Worm (Caenorhabditis elegans) whole organism, mixed stage, embryonic: ENCODE measurements around the gene ser-6.

ENCODE experiments used
- M03D4.4 ChIP-seq: sonication (generic microtip); optimal IDR thresholded peaks from 2 replicates; lab custom pipeline; 2017; ENCODE audit warnings: mild to moderate bottlenecking, missing genetic modification characterization, missing compliant biosample characterization
- blmp-1 ChIP-seq: fragments of 150-350 bp; optimal IDR thresholded peaks from 2 replicates; lab custom pipeline; 2014; ENCODE audit warnings: missing biosample characterization, missing genetic modification characterization
- ceh-39 ChIP-seq: fragments of 150-350 bp; optimal IDR thresholded peaks from 2 replicates; lab custom pipeline; 2014; ENCODE audit warnings: missing biosample characterization, missing genetic modification characterization
- ceh-43 ChIP-seq: fragments of 200-800 bp; sonication (Bioruptor generic); optimal IDR thresholded peaks from 2 replicates; lab custom pipeline; 2018; ENCODE audit warnings: mild to moderate bottlenecking, missing genetic modification characterization, moderate library complexity, missing compliant biosample characterization
- ceh-83 ChIP-seq: fragments of 200-800 bp; sonication (Bioruptor generic); optimal IDR thresholded peaks from 2 replicates; lab custom pipeline; 2018; ENCODE audit warnings: mild to moderate bottlenecking, missing genetic modification characterization, missing compliant biosample characterization
- ces-1 ChIP-seq: fragments of 150-350 bp; optimal IDR thresholded peaks from 2 replicates; lab custom pipeline; 2014; ENCODE audit warnings: missing biosample characterization, missing genetic modification reagents, missing genetic modification characterization
- cnd-1 ChIP-seq: fragments of 200-800 bp; sonication (Bioruptor generic); optimal IDR thresholded peaks from 2 replicates; lab custom pipeline; 2018; ENCODE audit warnings: mild to moderate bottlenecking, missing genetic modification characterization, missing compliant biosample characterization
- drap-1 ChIP-seq: fragments of 200-800 bp; sonication (Bioruptor generic); optimal IDR thresholded peaks from 3 replicates; lab custom pipeline; 2018; ENCODE audit warnings: mild to moderate bottlenecking, missing genetic modification characterization, missing compliant biosample characterization
- elt-1 ChIP-seq: sonication (generic microtip); optimal IDR thresholded peaks from 2 replicates; lab custom pipeline; 2017; ENCODE audit warnings: missing genetic modification characterization, mild to moderate bottlenecking, missing compliant biosample characterization, antibody characterized with exemption, moderate library complexity, borderline replicate concordance; ENCODE audit not compliant: insufficient read depth
- elt-3 ChIP-seq: fragments of 150-350 bp; optimal IDR thresholded peaks from 2 replicates; lab custom pipeline; 2014; ENCODE audit warnings: missing biosample characterization, missing genetic modification characterization
- ham-2 ChIP-seq: fragments of 200-800 bp; sonication (Bioruptor generic); optimal IDR thresholded peaks from 2 replicates; lab custom pipeline; 2018; ENCODE audit warnings: mild to moderate bottlenecking, missing genetic modification characterization, missing compliant biosample characterization
- lin-13 ChIP-seq: fragments of 150-350 bp; optimal IDR thresholded peaks from 2 replicates; lab custom pipeline; 2014; ENCODE audit warnings: missing biosample characterization, missing genetic modification characterization
- lin-32 ChIP-seq: fragments of 200-800 bp; sonication (Bioruptor generic); optimal IDR thresholded peaks from 2 replicates; lab custom pipeline; 2018; ENCODE audit warnings: mild to moderate bottlenecking, missing genetic modification characterization, missing compliant biosample characterization
- lsy-2 ChIP-seq: fragments of 150-350 bp; optimal IDR thresholded peaks from 2 replicates; lab custom pipeline; 2014; ENCODE audit warnings: missing biosample characterization, missing genetic modification characterization
- mab-5 ChIP-seq: fragments of 150-350 bp; optimal IDR thresholded peaks from 2 replicates; lab custom pipeline; 2014; ENCODE audit warnings: missing biosample characterization, missing genetic modification characterization
- mep-1 ChIP-seq: fragments of 150-350 bp; optimal IDR thresholded peaks from 2 replicates; lab custom pipeline; 2017; ENCODE audit warnings: missing biosample characterization, missing genetic modification reagents, missing genetic modification characterization, inconsistent platforms
- mls-2 ChIP-seq: sonication (generic microtip); optimal IDR thresholded peaks from 2 replicates; lab custom pipeline; 2016; ENCODE audit warnings: mild to moderate bottlenecking, missing genetic modification characterization, moderate library complexity, missing compliant biosample characterization
- nhr-12 ChIP-seq: fragments of 150-350 bp; optimal IDR thresholded peaks from 2 replicates; lab custom pipeline; 2014; ENCODE audit warnings: missing biosample characterization, missing genetic modification characterization
- nhr-2 ChIP-seq: fragments of 150-350 bp; optimal IDR thresholded peaks from 2 replicates; lab custom pipeline; 2014; ENCODE audit warnings: missing biosample characterization, missing genetic modification characterization
- nhr-237 ChIP-seq: fragments of 150-350 bp; optimal IDR thresholded peaks from 2 replicates; lab custom pipeline; 2014; ENCODE audit warnings: missing biosample characterization, missing genetic modification characterization
- nhr-28 ChIP-seq: fragments of 150-350 bp; optimal IDR thresholded peaks from 2 replicates; lab custom pipeline; 2014; ENCODE audit warnings: missing biosample characterization, missing genetic modification characterization
- nhr-76 ChIP-seq: sonication (generic microtip); optimal IDR thresholded peaks from 2 replicates; lab custom pipeline; 2017; ENCODE audit warnings: missing biosample characterization, missing genetic modification characterization
- pha-4 ChIP-seq: fragments of 150-350 bp; optimal IDR thresholded peaks from 2 replicates; lab custom pipeline; 2018; ENCODE audit warnings: missing biosample characterization, missing genetic modification reagents, missing genetic modification characterization
- sem-2 ChIP-seq: fragments of 200-800 bp; sonication (Bioruptor generic); optimal IDR thresholded peaks from 2 replicates; lab custom pipeline; 2018; ENCODE audit warnings: mild to moderate bottlenecking, missing genetic modification characterization, missing compliant biosample characterization
- snpc-4 ChIP-seq: fragments of 150-350 bp; optimal IDR thresholded peaks from 2 replicates; lab custom pipeline; 2014; ENCODE audit warnings: missing biosample characterization, missing genetic modification characterization
- sptf-1 ChIP-seq: sonication (generic microtip); optimal IDR thresholded peaks from 2 replicates; lab custom pipeline; 2017; ENCODE audit warnings: mild to moderate bottlenecking, missing genetic modification characterization, moderate library complexity, missing compliant biosample characterization
- tbx-8 ChIP-seq: fragments of 200-800 bp; sonication (Bioruptor generic); optimal IDR thresholded peaks from 2 replicates; lab custom pipeline; 2018; ENCODE audit warnings: mild to moderate bottlenecking, missing genetic modification characterization, moderate library complexity, missing compliant biosample characterization
- unc-120 ChIP-seq: sonication (generic microtip); optimal IDR thresholded peaks from 2 replicates; lab custom pipeline; 2017; ENCODE audit warnings: missing genetic modification characterization, missing compliant biosample characterization; ENCODE audit not compliant: poor library complexity, severe bottlenecking
- unc-39 ChIP-seq: fragments of 150-350 bp; optimal IDR thresholded peaks from 2 replicates; lab custom pipeline; 2014; ENCODE audit warnings: missing biosample characterization, missing genetic modification characterization
- unc-62 ChIP-seq: fragments of 150-350 bp; optimal IDR thresholded peaks from 2 replicates; lab custom pipeline; 2014; ENCODE audit warnings: missing biosample characterization, missing genetic modification reagents, missing genetic modification characterization
- zip-8 ChIP-seq: fragments of 150-350 bp; optimal IDR thresholded peaks from 2 replicates; lab custom pipeline; 2014; ENCODE audit warnings: missing biosample characterization, missing genetic modification characterization
- ztf-11 ChIP-seq: fragments of 150-350 bp; optimal IDR thresholded peaks from 2 replicates; lab custom pipeline; 2014; ENCODE audit warnings: missing biosample characterization, missing genetic modification characterization

ser-6 gene

DNA sequence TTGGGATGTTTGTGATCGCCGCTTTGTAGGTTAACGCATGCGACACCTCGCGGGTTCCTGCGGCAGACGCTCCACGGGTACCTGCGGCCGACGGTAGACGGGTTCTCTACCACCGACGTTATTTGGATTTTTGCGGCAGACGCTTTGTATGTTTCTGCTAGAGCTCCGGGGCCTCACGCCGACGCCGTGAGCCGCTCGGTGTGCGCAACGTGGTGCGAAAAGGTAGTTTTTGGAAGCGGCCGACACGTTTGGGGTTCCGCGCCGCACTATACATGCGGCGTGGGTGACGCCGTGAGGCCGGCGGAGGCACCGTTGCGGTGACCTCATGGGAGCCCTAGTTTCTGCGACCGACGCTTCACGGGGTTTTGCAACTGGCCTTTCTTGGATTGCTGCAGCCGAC, 11.2 kb downstream of the ser-6 start:
- TF ChIP-seq nhr-76: no peak
- no peak for TF ChIP-seq ces-1 (GFP tag; lab: Kevin White, UChicago)
- TF ChIP-seq elt-1 (tag; lab: Kevin White, UChicago): no peak
- TF ChIP-seq M03D4.4: no peak
- TF ChIP-seq unc-120 (tag; lab: Kevin White, UChicago): no peak
- TF ChIP-seq mls-2 (tag; lab: Kevin White, UChicago): no peak
- no peak for TF ChIP-seq blmp-1 (tag; lab: Kevin White, UChicago)
- no peak for TF ChIP-seq ceh-83 (GFP tag; lab: Kevin White, UChicago)
- TF ChIP-seq drap-1 (GFP tag; lab: Kevin White, UChicago): no peak
- TF ChIP-seq sptf-1 (tag; lab: Kevin White, UChicago): no peak
- TF ChIP-seq ztf-11 (tag; lab: Kevin White, UChicago): no peak
- no peak for TF ChIP-seq ceh-43
- no peak for TF ChIP-seq zip-8
- TF ChIP-seq pha-4 (tag; lab: Kevin White, UChicago): no peak
- TF ChIP-seq nhr-28 (tag; lab: Kevin White, UChicago): no peak
- TF ChIP-seq ham-2 (GFP tag; lab: Kevin White, UChicago): no peak
- TF ChIP-seq nhr-2 (tag; lab: Kevin White, UChicago): no peak
- no peak for TF ChIP-seq sem-2 (GFP tag; lab: Kevin White, UChicago)

ce11 chrIV:2978384-2978783, 18.5 kb downstream of the ser-6 start, which contains the start of gene lad-2:
TSS of gene lad-2 (minus strand) at chrIV:2978484.
- no peak for TF ChIP-seq mab-5
- peak; percentile 35 for TF ChIP-seq ces-1 (GFP tag; lab: Kevin White, UChicago)

ce11 chrIV:2982443-2982842, 22.5 kb downstream of the ser-6 start:
- peak; percentile 97 for TF ChIP-seq ces-1 (GFP tag; lab: Kevin White, UChicago)
- no peak for TF ChIP-seq elt-1 (tag; lab: Kevin White, UChicago)

DNA sequence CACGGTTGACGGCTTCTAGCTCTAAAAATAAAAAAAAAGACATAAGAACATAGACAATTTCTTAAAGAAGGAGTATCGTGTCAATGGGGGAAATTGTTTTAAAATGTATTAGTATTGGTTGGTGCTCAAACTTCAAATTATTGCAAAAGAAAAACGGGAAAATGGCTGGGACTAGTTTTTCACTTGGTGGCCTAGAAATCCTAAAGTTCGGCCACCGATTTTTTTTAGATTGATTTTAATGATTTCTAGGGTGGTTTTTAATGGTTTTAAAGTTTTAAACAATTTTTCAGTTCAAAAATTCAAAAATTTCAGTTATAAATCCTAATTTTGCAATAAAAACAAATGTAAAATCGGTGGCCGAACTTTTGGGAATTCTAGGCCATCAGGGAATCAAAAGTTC, 26.8 kb downstream of the ser-6 start:
- no peak for TF ChIP-seq ces-1 (GFP tag; lab: Kevin White, UChicago)
- TF ChIP-seq sem-2 (GFP tag; lab: Kevin White, UChicago): no peak
- no peak for TF ChIP-seq ceh-39
- TF ChIP-seq nhr-2 (tag; lab: Kevin White, UChicago): no peak
- no peak for TF ChIP-seq nhr-76
- no peak for TF ChIP-seq tbx-8 (GFP tag; lab: Kevin White, UChicago)
- no peak for TF ChIP-seq nhr-237 (tag; lab: Kevin White, UChicago)
- TF ChIP-seq mls-2 (tag; lab: Kevin White, UChicago): no peak
- TF ChIP-seq elt-1 (tag; lab: Kevin White, UChicago): no peak
- no peak for TF ChIP-seq unc-62
- no peak for TF ChIP-seq lin-32 (GFP tag; lab: Kevin White, UChicago)

DNA sequence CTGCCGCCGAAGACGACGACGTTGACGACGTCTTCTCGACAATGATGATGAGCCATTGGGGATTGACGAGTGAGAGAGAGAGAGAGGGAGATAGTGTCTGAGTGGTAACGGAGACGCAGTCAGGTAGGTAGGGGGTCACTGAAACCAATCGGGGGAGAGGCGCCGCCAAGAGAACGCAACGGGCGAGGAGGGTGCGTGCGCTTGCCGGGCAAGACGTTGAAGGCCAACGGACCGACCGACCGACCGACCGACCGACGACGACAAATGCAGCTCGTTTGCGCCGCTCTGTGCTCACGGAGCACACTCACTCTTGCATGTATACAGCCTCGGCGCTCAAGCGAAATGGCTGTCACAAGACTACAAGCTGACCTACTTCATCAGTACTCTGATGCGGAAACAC, 30.6 kb downstream of the ser-6 start:
- no peak for TF ChIP-seq unc-39 (tag; lab: Kevin White, UChicago)
- peak; percentile 0 for TF ChIP-seq unc-62
- TF ChIP-seq drap-1 (GFP tag; lab: Kevin White, UChicago): peak; percentile 30
- no peak for TF ChIP-seq pha-4 (tag; lab: Kevin White, UChicago)
- TF ChIP-seq mls-2 (tag; lab: Kevin White, UChicago): peak; percentile 22
- no peak for TF ChIP-seq lin-13 (tag; lab: Kevin White, UChicago)
- peak; percentile 30 for TF ChIP-seq cnd-1
- TF ChIP-seq mab-5: no peak
- TF ChIP-seq elt-1 (tag; lab: Kevin White, UChicago): no peak
- no peak for TF ChIP-seq M03D4.4
- TF ChIP-seq sptf-1 (tag; lab: Kevin White, UChicago): peak; percentile 37
- TF ChIP-seq nhr-28 (tag; lab: Kevin White, UChicago): no peak
- TF ChIP-seq ceh-39: no peak
- TF ChIP-seq ceh-43: no peak
- TF ChIP-seq snpc-4 (tag; lab: Kevin White, UChicago): no peak
- TF ChIP-seq lin-32 (GFP tag; lab: Kevin White, UChicago): no peak
- no peak for TF ChIP-seq lsy-2 (tag; lab: Kevin White, UChicago)
- TF ChIP-seq nhr-2 (tag; lab: Kevin White, UChicago): no peak
- no peak for TF ChIP-seq ceh-83 (GFP tag; lab: Kevin White, UChicago)
- no peak for TF ChIP-seq nhr-237 (tag; lab: Kevin White, UChicago)
- no peak for TF ChIP-seq unc-120 (tag; lab: Kevin White, UChicago)
- no peak for TF ChIP-seq ces-1 (GFP tag; lab: Kevin White, UChicago)
- TF ChIP-seq tbx-8 (GFP tag; lab: Kevin White, UChicago): no peak
- TF ChIP-seq nhr-12 (tag; lab: Kevin White, UChicago): no peak
- no peak for TF ChIP-seq elt-3 (tag; lab: Kevin White, UChicago)
- no peak for TF ChIP-seq blmp-1 (tag; lab: Kevin White, UChicago)
- no peak for TF ChIP-seq mep-1 (tag; lab: Kevin White, UChicago)
